Worm (Caenorhabditis elegans) whole organism, L3 larva: ENCODE results near the gene F13D12.8.

ENCODE experiments used
- aly-2 ChIP-seq: fragments of 150-350 bp; optimal IDR thresholded peaks from 2 replicates; lab custom pipeline; 2014; ENCODE audit warnings: missing biosample characterization, missing genetic modification characterization
- ceh-82 ChIP-seq: fragments of 150-350 bp; optimal IDR thresholded peaks from 2 replicates; lab custom pipeline; 2014; ENCODE audit warnings: missing biosample characterization, missing genetic modification characterization
- nhr-77 ChIP-seq: fragments of 150-350 bp; optimal IDR thresholded peaks from 2 replicates; lab custom pipeline; 2014; ENCODE audit warnings: missing biosample characterization, missing genetic modification characterization

ce11 chrII:11772364-11772763 lies 40.0 kb upstream of the F13D12.8 start, which contains the start of gene F44E5.15:
- TF ChIP-seq aly-2 (tag; lab: Kevin White, UChicago) (no peak), nhr-77 (no peak), ceh-82 (tag; lab: Kevin White, UChicago) (no peak)
